Worm (Caenorhabditis elegans): ENCODE results near the gene fbxc-27.
"Not testable (repeated sequence)": the region's sequence is repeated elsewhere in the genome, so short reads cannot be mapped to it uniquely, and the experiment has no call there.

Gene fbxc-27

ce11 chrII:911680-912079 lies 2.1 kb downstream of the fbxc-27 start, which contains the start of gene fbxc-31:
Gene fbxc-31, plus strand, starts transcription at chrII:911980.
- TF ChIP-seq W03F9.2 (tag; optimal IDR thresholded peaks at IDR 0.05) (no peak), dao-5 (tag; optimal IDR thresholded peaks at IDR 0.05) (no peak), him-1 (tag; optimal IDR thresholded peaks at IDR 0.05) (no peak)

ce11 chrII:913222-913722 lies 3.7 kb downstream of the fbxc-27 start, which contains the start of gene fbxc-33:
Gene fbxc-33, plus strand, starts transcription at chrII:913672.
- TF ChIP-seq dao-5 (tag; optimal IDR thresholded peaks at IDR 0.05) (no peak), W03F9.2 (tag; optimal IDR thresholded peaks at IDR 0.05) (no peak), him-1 (tag; optimal IDR thresholded peaks at IDR 0.05) (no peak)

- TF ChIP-seq him-1 (tag; optimal IDR thresholded peaks at IDR 0.05) (no peak), dao-5 (tag; optimal IDR thresholded peaks at IDR 0.05) (no peak), W03F9.2 (tag; optimal IDR thresholded peaks at IDR 0.05) (no peak)
These were observed 5.6 kb downstream of the fbxc-27 start for ce11 chrII:915206-915605.

ce11 chrII:915780-916179 lies 6.2 kb downstream of the fbxc-27 start, which contains the start of gene fbxc-29:
Gene fbxc-29, plus strand, starts transcription at chrII:916080.
- no peak for TF ChIP-seq dao-5 (tag; optimal IDR thresholded peaks at IDR 0.05)
- no peak for TF ChIP-seq W03F9.2 (tag; optimal IDR thresholded peaks at IDR 0.05)
- TF ChIP-seq him-1 (tag; optimal IDR thresholded peaks at IDR 0.05) = no peak

ce11 chrII:917324-917723 lies 7.8 kb downstream of the fbxc-27 start, which contains the start of gene fbxc-30:
Gene fbxc-30, plus strand, starts transcription at chrII:917624.
- no peak for TF ChIP-seq him-1 (tag; optimal IDR thresholded peaks at IDR 0.05)
- no peak for TF ChIP-seq W03F9.2 (tag; optimal IDR thresholded peaks at IDR 0.05)
- TF ChIP-seq dao-5 (tag; optimal IDR thresholded peaks at IDR 0.05) = no peak

- TF ChIP-seq him-1 (tag; optimal IDR thresholded peaks at IDR 0.05) = no peak
- no peak for TF ChIP-seq W03F9.2 (tag; optimal IDR thresholded peaks at IDR 0.05)
- TF ChIP-seq dao-5 (tag; optimal IDR thresholded peaks at IDR 0.05) = no peak
These were observed 10.8 kb downstream of the fbxc-27 start for ce11 chrII:920326-920725.

- TF ChIP-seq W03F9.2 (tag; optimal IDR thresholded peaks at IDR 0.05) = no peak
- TF ChIP-seq him-1 (tag; optimal IDR thresholded peaks at IDR 0.05) = no peak
- no peak for TF ChIP-seq dao-5 (tag; optimal IDR thresholded peaks at IDR 0.05)
These were observed 13.2 kb downstream of the fbxc-27 start for ce11 chrII:922778-923177.

- TF ChIP-seq him-1 (tag; optimal IDR thresholded peaks at IDR 0.05) (no peak), W03F9.2 (tag; optimal IDR thresholded peaks at IDR 0.05) (no peak), dao-5 (tag; optimal IDR thresholded peaks at IDR 0.05) (no peak)
These were observed 14.0 kb downstream of the fbxc-27 start, which contains the start of gene fbxc-28 for ce11 chrII:923521-923920. Gene fbxc-28, plus strand, starts transcription at chrII:923821.

- TF ChIP-seq him-1 (tag; optimal IDR thresholded peaks at IDR 0.05) (no peak), dao-5 (tag; optimal IDR thresholded peaks at IDR 0.05) (no peak), W03F9.2 (tag; optimal IDR thresholded peaks at IDR 0.05) (no peak)
These were observed 17.8 kb downstream of the fbxc-27 start, which contains the start of gene R07C3.13 for ce11 chrII:927331-927730. Gene R07C3.13, minus strand, starts transcription at chrII:927431.

ce11 chrII:930871-931270 lies 21.3 kb downstream of the fbxc-27 start, which contains the start of gene fbxc-34:
Gene fbxc-34, plus strand, starts transcription at chrII:931171.
- not testable (repeated sequence) for TF ChIP-seq him-1, W03F9.2, dao-5 (tag; optimal IDR thresholded peaks at IDR 0.05)

ce11 chrII:932718-933117 lies 23.1 kb downstream of the fbxc-27 start, which contains the start of gene acs-15:
Gene acs-15, plus strand, starts transcription at chrII:933018.
- no peak for TF ChIP-seq him-1 (tag; optimal IDR thresholded peaks at IDR 0.05)
- TF ChIP-seq W03F9.2 (tag; optimal IDR thresholded peaks at IDR 0.05) = no peak

ce11 chrII:937265-937664 lies 27.7 kb downstream of the fbxc-27 start:
- no peak for TF ChIP-seq dao-5 (tag; optimal IDR thresholded peaks at IDR 0.05)

- TF ChIP-seq him-1 (tag; optimal IDR thresholded peaks at IDR 0.05) = no peak
- no peak for TF ChIP-seq dao-5 (tag; optimal IDR thresholded peaks at IDR 0.05)
- TF ChIP-seq W03F9.2 (tag; optimal IDR thresholded peaks at IDR 0.05) = no peak
These were observed 29.0 kb downstream of the fbxc-27 start, which contains the start of gene R07C3.3 for ce11 chrII:938549-938948. Gene R07C3.3, plus strand, starts transcription at chrII:938849.

ce11 chrII:940779-941178 lies 31.2 kb downstream of the fbxc-27 start, which contains the start of gene fbxc-36:
Gene fbxc-36, plus strand, starts transcription at chrII:940983.
- TF ChIP-seq dao-5 (tag; optimal IDR thresholded peaks at IDR 0.05) = no peak
- no peak for TF ChIP-seq W03F9.2 (tag; optimal IDR thresholded peaks at IDR 0.05)
- no peak for TF ChIP-seq him-1 (tag; optimal IDR thresholded peaks at IDR 0.05)

- TF ChIP-seq dao-5 (tag; optimal IDR thresholded peaks at IDR 0.05) = no peak
- TF ChIP-seq him-1 (tag; optimal IDR thresholded peaks at IDR 0.05) = no peak
- no peak for TF ChIP-seq W03F9.2 (tag; optimal IDR thresholded peaks at IDR 0.05)
These were observed 34.2 kb downstream of the fbxc-27 start, which contains the start of gene clec-43 for ce11 chrII:943773-944172. Gene clec-43, plus strand, starts transcription at chrII:944066.
